Worm (Caenorhabditis elegans) whole organism, L4/young adult: Measurements from ENCODE around the gene F46F2.5.

Experiments used
- W03F9.2 ChIP-seq: fragments of 150-350 bp; optimal IDR thresholded peaks from 2 replicates; lab custom pipeline; 2014; ENCODE audit warnings: missing biosample characterization, missing genetic modification characterization
- him-1 ChIP-seq: sonication (generic microtip); optimal IDR thresholded peaks from 2 replicates; lab custom pipeline; 2016; ENCODE audit warnings: missing genotype, missing genetic modification reagents, missing genetic modification characterization, missing compliant biosample characterization

DNA sequence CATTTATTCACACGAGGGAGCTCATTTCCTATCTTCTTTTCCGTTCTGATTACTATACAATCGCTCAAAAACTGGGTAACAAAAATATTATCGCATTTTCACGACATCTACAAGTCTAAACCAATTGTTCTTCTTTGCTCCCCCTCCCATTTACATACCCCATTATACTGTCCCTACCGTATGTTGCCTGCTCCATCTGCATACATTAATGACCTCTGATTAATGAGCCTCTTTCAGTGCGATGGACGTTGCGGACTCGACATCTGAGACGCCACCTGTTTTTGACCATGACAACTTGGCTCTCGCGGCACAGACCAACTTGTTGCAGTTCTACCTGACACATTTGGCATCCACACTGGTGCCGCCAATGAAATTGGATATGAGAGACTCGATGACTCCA lies 46.6 kb downstream of the F46F2.5 start, which contains the start of gene nhr-91:
- TF ChIP-seq him-1 (tag; lab: Kevin White, UChicago): no peak
- TF ChIP-seq W03F9.2: no peak
